Fruit fly (Drosophila melanogaster): Measurements from ENCODE around the gene CG31789.

The CG31789 gene

DNA sequence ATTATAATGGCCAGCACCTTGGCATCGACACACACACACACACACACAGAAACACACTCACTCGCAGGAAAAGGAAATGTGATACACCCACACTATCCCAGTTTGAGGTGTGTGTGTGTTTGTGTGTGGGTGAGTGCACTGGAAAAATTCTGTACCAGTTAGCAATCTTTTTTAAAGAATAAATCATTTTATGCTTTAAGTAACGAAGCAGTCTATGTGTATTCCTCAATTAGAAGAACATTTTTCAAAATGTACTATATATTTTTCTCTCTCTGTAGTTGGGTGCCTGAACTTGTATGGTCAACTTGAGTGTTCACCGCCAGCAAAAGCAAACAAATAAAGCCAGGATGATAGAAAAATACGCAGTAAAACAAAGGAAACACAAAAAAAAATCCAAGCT, 21.1 kb upstream of the CG31789 start (continued):
- TF ChIP-seq Hand (GFP tag; optimal IDR thresholded peaks at IDR 0.05) (no peak), E2f2 (GFP tag; IDR thresholded peaks at IDR 0.05) (no peak), CG6689 (GFP tag; IDR thresholded peaks at IDR 0.05) (peak; percentile 54), nom (GFP tag; optimal IDR thresholded peaks at IDR 0.05) (no peak), sug (tag; optimal IDR thresholded peaks at IDR 0.05) (no peak), CG12744 (GFP tag; optimal IDR thresholded peaks at IDR 0.05) (no peak), sens-2 (GFP tag; IDR thresholded peaks at IDR 0.05) (0 out of 2 replicates have a peak, but pooled peaks have one; percentile 5), pan (optimal IDR thresholded peaks at IDR 0.05) (no peak), pan (GFP tag; optimal IDR thresholded peaks at IDR 0.05 in 1 of 2, IDR thresholded peaks at IDR 0.05 in 1 of 2) (peak in 1 of 2 experiments; percentile 55), inv (GFP tag; IDR thresholded peaks at IDR 0.05; ENCODE audit: partially characterized antibody) (no peak), CG33213 (GFP tag; optimal IDR thresholded peaks at IDR 0.05) (no peak), tin (GFP tag; optimal IDR thresholded peaks at IDR 0.05) (no peak), CG11247 (GFP tag; IDR thresholded peaks at IDR 0.05) (no peak), CG10147 (GFP tag; optimal IDR thresholded peaks at IDR 0.05) (no peak), CG18476 (GFP tag; optimal IDR thresholded peaks at IDR 0.05) (no peak), gro (GFP tag; optimal IDR thresholded peaks at IDR 0.05) (no peak), CG6683 (GFP tag; optimal IDR thresholded peaks at IDR 0.05) (no peak), CG3838 (GFP tag; optimal IDR thresholded peaks at IDR 0.05) (no peak), psq (GFP tag; optimal IDR thresholded peaks at IDR 0.05) (no peak), CG2116 (GFP tag; optimal IDR thresholded peaks at IDR 0.05) (no peak), odd (GFP tag; optimal IDR thresholded peaks at IDR 0.05) (no peak), CG1602 (GFP tag; optimal IDR thresholded peaks at IDR 0.05) (no peak), bcd (GFP tag; optimal IDR thresholded peaks at IDR 0.05) (no peak), CG3163 (GFP tag; optimal IDR thresholded peaks at IDR 0.05) (no peak), aop (GFP tag; IDR thresholded peaks at IDR 0.05) (no peak), CG17359 (tag; optimal IDR thresholded peaks at IDR 0.05) (peak; percentile 19), CG3726 (GFP tag; IDR thresholded peaks at IDR 0.05) (no peak), CG14965 (GFP tag; optimal IDR thresholded peaks at IDR 0.05; ENCODE audit: borderline replicate concordance) (no peak), Asciz (GFP tag; optimal IDR thresholded peaks at IDR 0.05) (no peak), lola (GFP tag; optimal IDR thresholded peaks at IDR 0.05) (no peak), Fer1 (GFP tag; optimal IDR thresholded peaks at IDR 0.05) (peak; percentile 33), CG3065 (GFP tag; optimal IDR thresholded peaks at IDR 0.05) (no peak), Mes4 (GFP tag; optimal IDR thresholded peaks at IDR 0.05) (no peak), trh (GFP tag; optimal IDR thresholded peaks at IDR 0.05) (no peak), CG18599 (GFP tag; optimal IDR thresholded peaks at IDR 0.05) (peak; percentile 63), CG16779 (GFP tag; IDR thresholded peaks at IDR 0.05) (no peak), kah (GFP tag; optimal IDR thresholded peaks at IDR 0.05) (no peak), p53 (GFP tag; optimal IDR thresholded peaks at IDR 0.05) (no peak), z (GFP tag; IDR thresholded peaks at IDR 0.05) (no peak), CG7786 (GFP tag; optimal IDR thresholded peaks at IDR 0.05) (no peak), sim (GFP tag; IDR thresholded peaks at IDR 0.05) (no peak), Hsf (GFP tag; optimal IDR thresholded peaks at IDR 0.05) (peak; percentile 4), ase (GFP tag; IDR thresholded peaks at IDR 0.05) (no peak), CG18011 (GFP tag; optimal IDR thresholded peaks at IDR 0.05) (no peak), peb (GFP tag; IDR thresholded peaks at IDR 0.05) (no peak), ro (GFP tag; IDR thresholded peaks at IDR 0.05) (no peak), Drgx (GFP tag; IDR thresholded peaks at IDR 0.05) (no peak), Nf-YC (tag; optimal IDR thresholded peaks at IDR 0.05) (no peak), Gug (GFP tag; IDR thresholded peaks at IDR 0.05) (peak; percentile 20; the same call in 1 of the 4 replicates), NfI (GFP tag; optimal IDR thresholded peaks at IDR 0.05) (no peak), dysf (GFP tag; IDR thresholded peaks at IDR 0.05) (0 out of 3 replicates have a peak, but pooled peaks have one; percentile 23), Xrp1 (GFP tag; IDR thresholded peaks at IDR 0.05) (peak; percentile 57; the same call in 1 of the 2 replicates)
